Fruit fly (Drosophila melanogaster) Kc167 (cell line): ENCODE measurements around the gene CG44139.

ENCODE experiments used
- Sin3A ChIP-seq: fragments of >200 bp; optimal IDR thresholded peaks from 2 replicates; lab custom pipeline; 2018; ENCODE audit warnings: missing external identifiers
- h ChIP-seq: fragments of >200 bp; optimal IDR thresholded peaks from 3 replicates; lab custom pipeline; 2018; ENCODE audit warnings: missing external identifiers
- insv ChIP-seq: fragments of >200 bp; optimal IDR thresholded peaks from 3 replicates; lab custom pipeline; 2018; ENCODE audit warnings: missing external identifiers
- ttk ChIP-seq: sonication (Bioruptor generic); optimal IDR thresholded peaks from 2 replicates; lab custom pipeline; 2017; ENCODE audit warnings: missing external identifiers

DNA sequence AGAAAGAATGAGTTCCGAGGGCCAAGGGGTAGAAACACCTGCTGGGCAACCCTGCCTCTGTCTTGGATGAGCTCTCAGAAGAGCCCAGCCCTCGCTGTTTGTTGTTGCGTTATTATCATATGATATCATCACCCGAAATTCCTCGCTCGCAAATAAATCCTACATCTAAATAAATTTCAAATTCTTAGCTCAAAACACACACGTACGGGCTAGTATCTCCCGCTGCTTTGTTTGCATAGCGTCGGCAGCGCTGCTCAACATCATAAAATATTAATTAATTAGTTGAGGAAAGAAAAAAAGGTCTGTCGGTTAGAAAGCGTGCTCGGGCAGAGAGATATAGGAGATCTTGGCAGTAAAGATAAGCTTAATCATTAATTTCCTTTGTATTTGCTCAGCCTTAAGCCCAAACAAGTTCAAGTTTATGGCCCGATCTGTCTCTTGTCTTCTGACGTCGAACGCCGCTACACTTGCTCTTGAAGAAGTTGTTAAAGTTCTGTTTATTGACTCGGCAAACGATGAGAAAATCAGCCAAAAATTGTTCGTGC is 49.3 kb downstream of the CG44139 start:
- TF ChIP-seq Sin3A (lab: Kevin White, UChicago) = no peak
- no peak for TF ChIP-seq ttk
- no peak for TF ChIP-seq insv
- no peak for TF ChIP-seq h (lab: Kevin White, UChicago)
